Worm (Caenorhabditis elegans): Measurements from ENCODE around the gene E02H4.2.

- TF ChIP-seq tab-1 (GFP tag; IDR thresholded peaks at IDR 0.05) (no peak), ref-1 (GFP tag; conservative IDR thresholded peaks at IDR 0.05) (no peak), ztf-23 (GFP tag; IDR thresholded peaks at IDR 0.05) (no peak), T22C8.4 (GFP tag; IDR thresholded peaks at IDR 0.05) (no peak)
Measured at ce11 chrX:14327398-14327797, 46.0 kb upstream of the E02H4.2 start, which contains the start of gene C11H1.7.

All from whole organism, midembryonic.